Worm (Caenorhabditis elegans) whole organism, L3 larva: ENCODE measurements around the gene C18A3.3.

Experiments used
- R02D3.7 ChIP-seq: fragments of 150-350 bp; optimal IDR thresholded peaks from 2 replicates; lab custom pipeline; 2014; ENCODE audit warnings: missing biosample characterization, missing genetic modification characterization
- ZK546.5 ChIP-seq: sonication (generic microtip); optimal IDR thresholded peaks from 2 replicates; lab custom pipeline; 2017; ENCODE audit warnings: missing biosample characterization, missing genetic modification characterization
- ceh-16 ChIP-seq: sonication (generic microtip); optimal IDR thresholded peaks from 2 replicates; lab custom pipeline; 2017; ENCODE audit warnings: missing biosample characterization, missing genetic modification characterization
- ceh-28 ChIP-seq: fragments of 150-350 bp; optimal IDR thresholded peaks from 2 replicates; lab custom pipeline; 2014; ENCODE audit warnings: missing biosample characterization, missing genetic modification reagents, missing genetic modification characterization
- ceh-82 ChIP-seq: fragments of 150-350 bp; optimal IDR thresholded peaks from 2 replicates; lab custom pipeline; 2014; ENCODE audit warnings: missing biosample characterization, missing genetic modification characterization
- ceh-9 ChIP-seq: sonication (generic microtip); optimal IDR thresholded peaks from 2 replicates; lab custom pipeline; 2018; ENCODE audit warnings: missing biosample characterization, missing genetic modification characterization
- daf-12 ChIP-seq: fragments of 150-350 bp; optimal IDR thresholded peaks from 2 replicates; lab custom pipeline; 2014; ENCODE audit warnings: missing biosample characterization, missing genetic modification reagents, missing genetic modification characterization
- egl-27 ChIP-seq: sonication (generic microtip); optimal IDR thresholded peaks from 4 replicates; lab custom pipeline; 2017; ENCODE audit warnings: missing biosample characterization, missing genetic modification reagents, missing genetic modification characterization
- egl-5 ChIP-seq: fragments of 150-350 bp; optimal IDR thresholded peaks from 2 replicates; lab custom pipeline; 2017; ENCODE audit warnings: missing biosample characterization, missing genetic modification reagents, missing genetic modification characterization, inconsistent platforms
- elt-1 ChIP-seq: fragments of 150-350 bp; optimal IDR thresholded peaks from 2 replicates; lab custom pipeline; 2014; ENCODE audit warnings: missing biosample characterization, missing genetic modification characterization
- elt-2 ChIP-seq: sonication (generic microtip); optimal IDR thresholded peaks from 2 replicates; lab custom pipeline; 2016; ENCODE audit warnings: missing genetic modification reagents, mild to moderate bottlenecking, missing genetic modification characterization, missing compliant biosample characterization
- elt-3 ChIP-seq, 3 experiments: fragments of 150-350 bp in 1 of 3; sonication (generic microtip) in 2 of 3; optimal IDR thresholded peaks; 2 replicates in 2 of 3; 4 replicates in 1 of 3; lab custom pipeline; 2014 to 2017; ENCODE audit warnings: missing biosample characterization in 3 of 3, missing genetic modification characterization in 3 of 3
- eor-1 ChIP-seq, 2 experiments: fragments of 150-350 bp; optimal IDR thresholded peaks; 2 replicates each; lab custom pipeline; 2014 to 2018; ENCODE audit warnings: missing biosample characterization in 2 of 2, missing genetic modification characterization in 2 of 2
- fkh-10 ChIP-seq: sonication (generic microtip); optimal IDR thresholded peaks from 2 replicates; lab custom pipeline; 2017; ENCODE audit warnings: missing biosample characterization, missing genetic modification reagents, missing genetic modification characterization
- fkh-2 ChIP-seq: fragments of 150-350 bp; optimal IDR thresholded peaks from 2 replicates; lab custom pipeline; 2014; ENCODE audit warnings: missing biosample characterization, missing genetic modification reagents, missing genetic modification characterization
- fos-1 ChIP-seq: fragments of 150-350 bp; optimal IDR thresholded peaks from 2 replicates; lab custom pipeline; 2014; ENCODE audit warnings: missing biosample characterization, missing genetic modification characterization
- jun-1 ChIP-seq: fragments of 150-350 bp; optimal IDR thresholded peaks from 2 replicates; lab custom pipeline; 2014; ENCODE audit warnings: missing biosample characterization, missing genetic modification reagents, missing genetic modification characterization
- lin-39 ChIP-seq: fragments of 150-350 bp; optimal IDR thresholded peaks from 2 replicates; lab custom pipeline; 2018; ENCODE audit warnings: missing biosample characterization, missing genetic modification reagents, missing genetic modification characterization
- mdl-1 ChIP-seq: fragments of 150-350 bp; optimal IDR thresholded peaks from 2 replicates; lab custom pipeline; 2014; ENCODE audit warnings: missing biosample characterization, missing genetic modification characterization
- mml-1 ChIP-seq: fragments of 150-350 bp; sonication (generic microtip); optimal IDR thresholded peaks from 3 replicates; lab custom pipeline; 2014; ENCODE audit warnings: missing biosample characterization, missing genetic modification characterization
- nfya-1 ChIP-seq: sonication (generic microtip); optimal IDR thresholded peaks from 2 replicates; lab custom pipeline; 2017; ENCODE audit warnings: missing genetic modification characterization, mild to moderate bottlenecking, missing compliant biosample characterization, antibody characterized with exemption, moderate library complexity; ENCODE audit not compliant: insufficient read depth
- nhr-11 ChIP-seq: fragments of 150-350 bp; optimal IDR thresholded peaks from 2 replicates; lab custom pipeline; 2014; ENCODE audit warnings: missing biosample characterization, missing genetic modification characterization
- nhr-12 ChIP-seq: fragments of 150-350 bp; optimal IDR thresholded peaks from 2 replicates; lab custom pipeline; 2014; ENCODE audit warnings: missing biosample characterization, missing genetic modification characterization
- nhr-23 ChIP-seq: fragments of 150-350 bp; optimal IDR thresholded peaks from 2 replicates; lab custom pipeline; 2014; ENCODE audit warnings: missing biosample characterization, missing genetic modification reagents, missing genetic modification characterization
- nhr-25 ChIP-seq: sonication (generic microtip); optimal IDR thresholded peaks from 2 replicates; lab custom pipeline; 2017; ENCODE audit warnings: missing biosample characterization, missing genetic modification characterization
- nhr-67 ChIP-seq: fragments of 150-350 bp; optimal IDR thresholded peaks from 2 replicates; lab custom pipeline; 2014; ENCODE audit warnings: missing biosample characterization, missing genetic modification characterization
- nhr-77 ChIP-seq: fragments of 150-350 bp; optimal IDR thresholded peaks from 2 replicates; lab custom pipeline; 2014; ENCODE audit warnings: missing biosample characterization, missing genetic modification characterization
- skn-1 ChIP-seq: fragments of 150-350 bp; optimal IDR thresholded peaks from 2 replicates; lab custom pipeline; 2014; ENCODE audit warnings: missing biosample characterization, missing genetic modification characterization
- snpc-4 ChIP-seq: fragments of 150-350 bp; optimal IDR thresholded peaks from 2 replicates; lab custom pipeline; 2014; ENCODE audit warnings: missing biosample characterization, missing genetic modification characterization
- unc-39 ChIP-seq: sonication (generic microtip); optimal IDR thresholded peaks from 4 replicates; lab custom pipeline; 2017; ENCODE audit warnings: missing biosample characterization, missing genetic modification characterization
- unc-62 ChIP-seq: fragments of 150-350 bp; sonication (generic microtip); optimal IDR thresholded peaks from 4 replicates; lab custom pipeline; 2014; ENCODE audit warnings: missing biosample characterization, missing genetic modification reagents, missing genetic modification characterization
- zag-1 ChIP-seq: fragments of 150-350 bp; optimal IDR thresholded peaks from 2 replicates; lab custom pipeline; 2014; ENCODE audit warnings: missing biosample characterization, missing genetic modification characterization
- ztf-4 ChIP-seq: fragments of 150-350 bp; optimal IDR thresholded peaks from 2 replicates; lab custom pipeline; 2014; ENCODE audit warnings: missing biosample characterization, missing genetic modification characterization

C18A3.3 gene

ce11 chrII:5715745-5716357 lies at the start of gene C18A3.3, which contains the start of gene C18A3.10:
Gene C18A3.3, plus strand, starts transcription at chrII:5716307.
Gene C18A3.10, minus strand, starts transcription at chrII:5715845.
- TF ChIP-seq nhr-67 (tag; lab: Kevin White, UChicago) (no peak), nhr-11 (no peak), elt-1 (tag; lab: Kevin White, UChicago) (no peak), zag-1 (tag; lab: Kevin White, UChicago) (no peak), elt-2 (no peak), mdl-1 (tag; lab: Kevin White, UChicago) (no peak), fkh-10 (GFP tag; lab: Kevin White, UChicago) (no peak), elt-3 (tag; optimal IDR thresholded peaks at IDR 0.05; lab: Kevin White, UChicago) (no peak), ceh-16 (tag; lab: Kevin White, UChicago) (no peak), mml-1 (tag; lab: Kevin White, UChicago) (no peak), ztf-4 (tag; lab: Kevin White, UChicago) (no peak), jun-1 (tag; lab: Kevin White, UChicago) (no peak), nhr-23 (tag; lab: Kevin White, UChicago) (no peak), skn-1 (tag; lab: Kevin White, UChicago) (no peak), unc-62 (GFP tag; lab: Kevin White, UChicago) (no peak), fkh-2 (no peak), egl-5 (tag; lab: Kevin White, UChicago) (no peak), daf-12 (tag; lab: Kevin White, UChicago) (no peak)

DNA sequence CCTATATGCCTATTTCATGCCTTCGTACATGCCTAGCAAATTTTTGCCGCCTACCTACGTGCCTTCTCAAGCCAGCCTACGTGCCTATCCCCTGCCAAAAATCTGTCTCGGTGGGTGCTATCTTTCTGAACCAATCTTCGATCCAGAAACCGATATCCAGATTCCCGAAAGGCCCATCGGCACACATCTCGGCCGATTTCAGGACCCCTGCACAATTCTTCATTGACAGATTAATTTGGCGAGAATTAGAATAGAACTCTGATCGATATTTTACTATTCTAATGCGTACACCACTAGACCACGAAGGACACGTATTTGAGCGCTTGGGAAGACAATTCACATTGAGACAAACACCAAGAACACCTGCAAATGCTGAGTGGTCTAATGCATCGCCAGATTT lies 48.6 kb upstream of the C18A3.3 start:
- TF ChIP-seq fkh-2 (no peak), eor-1 (tag; optimal IDR thresholded peaks at IDR 0.05; lab: Kevin White, UChicago) (no peak), ceh-82 (tag; lab: Kevin White, UChicago) (no peak), unc-39 (tag; lab: Kevin White, UChicago) (no peak), ZK546.5 (tag; lab: Kevin White, UChicago) (no peak), ceh-28 (tag; lab: Kevin White, UChicago) (no peak)

DNA sequence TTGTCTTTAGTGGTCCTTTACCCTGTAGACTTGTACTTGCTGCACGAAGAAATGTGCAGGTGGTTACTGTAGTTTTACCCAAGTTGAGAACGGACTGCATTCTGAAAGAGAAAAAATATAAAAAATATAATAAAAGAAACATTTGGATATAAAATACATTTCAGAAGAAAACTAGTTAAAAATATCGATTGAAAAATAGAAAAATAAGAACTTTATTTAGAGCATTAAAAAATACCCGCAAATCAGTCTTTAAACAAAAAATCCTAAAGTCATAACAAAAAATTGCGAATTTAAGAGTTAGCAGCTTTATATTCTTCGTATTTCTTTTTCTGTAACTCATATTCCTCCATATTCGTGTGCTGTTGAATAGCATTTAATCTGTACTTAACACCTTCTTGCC lies 47.3 kb upstream of the C18A3.3 start, which contains the start of gene C25H3.7:
Gene C25H3.7 (minus strand): TSS at position 101 of the 400 bp plus-strand sequence.
- TF ChIP-seq elt-1 (tag; lab: Kevin White, UChicago) (no peak), nhr-25 (no peak), nhr-77 (no peak), egl-5 (tag; lab: Kevin White, UChicago) (no peak), R02D3.7 (tag; lab: Kevin White, UChicago) (no peak), ztf-4 (tag; lab: Kevin White, UChicago) (no peak), nhr-12 (tag; lab: Kevin White, UChicago) (no peak), lin-39 (tag; lab: Kevin White, UChicago) (no peak), snpc-4 (tag; lab: Kevin White, UChicago) (no peak), ceh-82 (tag; lab: Kevin White, UChicago) (no peak)

DNA sequence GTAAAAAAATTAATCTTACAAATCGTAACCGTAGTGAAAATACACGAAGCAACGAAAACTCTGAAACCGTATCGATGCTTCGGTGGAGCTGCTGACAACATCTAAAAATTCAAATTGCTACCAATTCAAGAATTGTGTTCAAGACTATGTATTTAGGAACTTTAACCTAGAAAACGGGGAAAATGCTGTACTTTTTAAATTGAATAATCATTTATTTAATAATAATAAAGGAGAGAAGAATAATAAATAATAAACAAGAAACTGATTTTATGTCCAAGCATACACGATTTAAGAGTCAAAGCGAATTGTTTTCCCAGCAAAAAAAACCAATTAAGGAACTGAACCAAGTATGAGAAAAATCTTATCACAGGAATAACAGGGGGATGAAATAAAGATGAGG lies 46.5 kb upstream of the C18A3.3 start, which contains the start of gene C25H3.17:
Gene C25H3.17 (minus strand): TSS at position 101 of the 400 bp plus-strand sequence.
- TF ChIP-seq daf-12 (tag; lab: Kevin White, UChicago), result no peak
- TF ChIP-seq egl-27, result no peak
- TF ChIP-seq R02D3.7 (tag; lab: Kevin White, UChicago), result no peak
- no peak for TF ChIP-seq elt-3 (tag; optimal IDR thresholded peaks at IDR 0.05; lab: Kevin White, UChicago)
- TF ChIP-seq unc-39 (tag; lab: Kevin White, UChicago), result no peak
- TF ChIP-seq nfya-1 (tag; lab: Kevin White, UChicago), result no peak
- TF ChIP-seq eor-1 (tag; optimal IDR thresholded peaks at IDR 0.05; lab: Kevin White, UChicago), result no peak
- TF ChIP-seq, all 47 proteins: peak for 0

ce11 chrII:5680703-5681102 lies 35.4 kb upstream of the C18A3.3 start, which contains the start of gene flp-27:
Gene flp-27, plus strand, starts transcription at chrII:5681003.
- no peak for TF ChIP-seq ceh-9 (tag; lab: Kevin White, UChicago)
- no peak for TF ChIP-seq fos-1 (tag; lab: Kevin White, UChicago)
